Worm (Caenorhabditis elegans): ENCODE data around the gene lap-2.

ce11 chrV:13013844-13014243, 29.7 kb upstream of the lap-2 start, which contains the start of gene F15B9.6:
- TF ChIP-seq fkh-10 (GFP tag; optimal IDR thresholded peaks at IDR 0.05): no peak
- TF ChIP-seq ceh-14 (tag; optimal IDR thresholded peaks at IDR 0.05): no peak
- no peak for TF ChIP-seq pqm-1 (tag; optimal IDR thresholded peaks at IDR 0.05)
- no peak for TF ChIP-seq eyg-1 (tag; optimal IDR thresholded peaks at IDR 0.05)

Measured in whole organism, late embryonic.